Worm (Caenorhabditis elegans): ENCODE results near the gene ZK892.5.

The ZK892.5 gene

DNA sequence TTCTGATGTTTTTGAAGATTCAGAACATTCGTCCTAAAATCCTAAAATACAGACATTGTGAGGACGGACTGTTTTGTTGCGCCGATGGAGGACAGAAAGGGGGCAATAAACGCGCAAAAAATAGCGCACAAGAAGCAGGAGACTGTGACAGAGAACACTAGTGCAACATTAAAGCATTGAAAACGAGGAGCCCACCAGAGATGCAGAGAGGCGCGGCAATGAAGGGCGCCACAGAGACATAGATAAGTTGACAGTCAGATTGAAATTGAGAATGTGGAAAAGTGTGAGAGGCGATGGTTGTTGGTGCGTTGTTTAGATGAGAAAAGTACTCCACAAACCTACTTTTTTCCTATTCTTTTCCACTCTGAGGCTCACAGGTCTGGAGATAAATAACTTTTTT is 33.0 kb upstream of the ZK892.5 start, which contains the start of gene aakg-5 (continued):
- TF ChIP-seq nhr-43 (tag; optimal IDR thresholded peaks at IDR 0.05; ENCODE audit: poor library complexity, severe bottlenecking), result peak; percentile 48
- no peak for TF ChIP-seq ama-1 (optimal IDR thresholded peaks at IDR 0.05)
- no peak for TF ChIP-seq ceh-9 (tag; optimal IDR thresholded peaks at IDR 0.05)
- peak; percentile 77 for TF ChIP-seq ceh-28 (tag; optimal IDR thresholded peaks at IDR 0.05)
- TF ChIP-seq eor-1 (tag; optimal IDR thresholded peaks at IDR 0.05), result no peak
- TF ChIP-seq nhr-237 (tag; optimal IDR thresholded peaks at IDR 0.05), result no peak
- TF ChIP-seq nhr-12 (tag; optimal IDR thresholded peaks at IDR 0.05), result no peak
- no peak for TF ChIP-seq daf-12 (tag; optimal IDR thresholded peaks at IDR 0.05)
- TF ChIP-seq skn-1 (tag; optimal IDR thresholded peaks at IDR 0.05), result peak; percentile 57

ce11 chrII:9976405-9976804 is 31.6 kb upstream of the ZK892.5 start, which contains the start of gene R53.8:
Gene R53.8 (plus strand): TSS chrII:9976705.
- no peak for TF ChIP-seq snpc-4 (tag; optimal IDR thresholded peaks at IDR 0.05)
- TF ChIP-seq aly-2 (tag; optimal IDR thresholded peaks at IDR 0.05), result no peak
- TF ChIP-seq ama-1 (optimal IDR thresholded peaks at IDR 0.05), result no peak
- TF ChIP-seq nhr-43 (tag; optimal IDR thresholded peaks at IDR 0.05; ENCODE audit: poor library complexity, severe bottlenecking), result no peak
- TF ChIP-seq ztf-4 (tag; optimal IDR thresholded peaks at IDR 0.05), result no peak
- no peak for TF ChIP-seq ztf-11 (tag; optimal IDR thresholded peaks at IDR 0.05)
- TF ChIP-seq hmg-11 (tag; optimal IDR thresholded peaks at IDR 0.05), result no peak
- TF ChIP-seq mdl-1 (tag; optimal IDR thresholded peaks at IDR 0.05), result no peak
- no peak for TF ChIP-seq jun-1 (tag; optimal IDR thresholded peaks at IDR 0.05)
- TF ChIP-seq ceh-82 (tag; optimal IDR thresholded peaks at IDR 0.05), result no peak

DNA sequence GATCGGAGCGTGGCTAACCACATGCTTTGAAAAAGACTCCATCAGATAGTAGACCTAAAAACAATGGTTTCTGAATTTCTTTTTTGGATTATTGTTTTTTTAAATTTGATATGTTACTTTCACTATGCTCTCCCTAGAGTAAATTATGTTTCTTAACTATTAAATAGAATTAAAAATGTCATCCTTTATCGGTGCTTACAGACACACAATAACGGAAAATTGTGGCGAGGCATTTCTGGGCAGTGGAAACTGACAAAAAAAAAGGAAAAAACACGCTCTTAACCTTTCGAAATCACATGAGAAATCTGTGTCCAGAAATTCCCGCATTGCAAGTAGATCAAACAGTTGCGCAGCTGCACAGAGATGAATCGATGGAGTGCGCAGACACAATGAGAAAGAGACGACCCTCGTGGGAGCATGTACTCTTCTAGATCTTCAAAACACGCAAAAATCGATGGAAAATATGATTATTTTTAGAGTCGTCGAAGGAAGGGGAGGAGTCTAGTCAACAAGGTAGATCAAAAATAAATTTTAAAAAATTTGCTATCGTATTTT is 27.9 kb upstream of the ZK892.5 start, which contains the start of gene ZK892.6:
ZK892.6 (minus strand) TSS at position 51 of the 555 bp plus-strand sequence.
- TF ChIP-seq nhr-12 (tag; optimal IDR thresholded peaks at IDR 0.05) (no peak), nhr-237 (tag; optimal IDR thresholded peaks at IDR 0.05) (no peak), unc-62 (GFP tag; optimal IDR thresholded peaks at IDR 0.05) (no peak), R02D3.7 (tag; optimal IDR thresholded peaks at IDR 0.05) (no peak), snpc-4 (tag; optimal IDR thresholded peaks at IDR 0.05) (no peak), nhr-25 (tag; optimal IDR thresholded peaks at IDR 0.05) (no peak), mml-1 (tag; optimal IDR thresholded peaks at IDR 0.05) (no peak), ceh-16 (tag; optimal IDR thresholded peaks at IDR 0.05) (no peak), jun-1 (tag; optimal IDR thresholded peaks at IDR 0.05) (no peak), zag-1 (tag; optimal IDR thresholded peaks at IDR 0.05) (no peak), egl-5 (tag; optimal IDR thresholded peaks at IDR 0.05) (no peak), ztf-4 (tag; optimal IDR thresholded peaks at IDR 0.05) (no peak), ztf-11 (tag; optimal IDR thresholded peaks at IDR 0.05) (no peak), mdl-1 (tag; optimal IDR thresholded peaks at IDR 0.05) (no peak), daf-12 (tag; optimal IDR thresholded peaks at IDR 0.05) (no peak)

ce11 chrII:9981760-9982159 is 26.3 kb upstream of the ZK892.5 start, which contains the start of gene sdz-38:
Gene sdz-38 (minus strand): TSS chrII:9981860.
- no peak for TF ChIP-seq jun-1 (tag; optimal IDR thresholded peaks at IDR 0.05)
- TF ChIP-seq unc-39 (tag; optimal IDR thresholded peaks at IDR 0.05), result no peak
- TF ChIP-seq lin-15B (tag; optimal IDR thresholded peaks at IDR 0.05), result no peak
- no peak for TF ChIP-seq nhr-28 (tag; optimal IDR thresholded peaks at IDR 0.05)
- no peak for TF ChIP-seq eor-1 (tag; optimal IDR thresholded peaks at IDR 0.05)
- TF ChIP-seq nhr-76 (tag; optimal IDR thresholded peaks at IDR 0.05), result no peak
- no peak for TF ChIP-seq pqm-1 (tag; optimal IDR thresholded peaks at IDR 0.05)
- TF ChIP-seq nfya-1 (tag; optimal IDR thresholded peaks at IDR 0.05; ENCODE audit: insufficient read depth), result no peak
- no peak for TF ChIP-seq egl-5 (tag; optimal IDR thresholded peaks at IDR 0.05)
- TF ChIP-seq lin-39 (tag; optimal IDR thresholded peaks at IDR 0.05), result no peak
- no peak for TF ChIP-seq nhr-12 (tag; optimal IDR thresholded peaks at IDR 0.05)
- TF ChIP-seq ztf-11 (tag; optimal IDR thresholded peaks at IDR 0.05), result no peak
- no peak for TF ChIP-seq ceh-82 (tag; optimal IDR thresholded peaks at IDR 0.05)
- TF ChIP-seq skn-1 (tag; optimal IDR thresholded peaks at IDR 0.05), result no peak
- TF ChIP-seq lsy-12 (tag; optimal IDR thresholded peaks at IDR 0.05), result no peak
- no peak for TF ChIP-seq snpc-4 (tag; optimal IDR thresholded peaks at IDR 0.05)
- TF ChIP-seq tbx-2 (tag; optimal IDR thresholded peaks at IDR 0.05), result no peak

DNA sequence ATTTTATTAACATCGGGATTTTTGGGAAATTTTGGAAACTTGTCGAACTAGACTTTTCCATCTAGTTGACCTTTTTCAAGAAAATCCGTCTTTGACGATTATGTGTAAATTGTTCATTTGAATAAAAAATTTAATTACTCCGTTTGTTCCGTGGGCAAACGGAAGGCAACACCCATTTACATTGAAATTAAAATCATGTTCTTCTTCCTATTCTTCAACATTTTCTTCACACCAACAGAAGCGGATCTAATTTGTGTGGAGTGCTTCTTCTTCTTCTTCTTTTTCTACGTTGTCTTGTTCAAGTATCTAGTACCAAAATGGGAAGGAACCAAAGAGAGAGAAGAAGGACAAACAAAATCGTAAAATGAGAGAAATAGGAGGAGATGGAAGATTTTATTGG is 25.6 kb upstream of the ZK892.5 start:
- TF ChIP-seq nhr-43 (tag; optimal IDR thresholded peaks at IDR 0.05; ENCODE audit: poor library complexity, severe bottlenecking), result no peak
- TF ChIP-seq jun-1 (tag; optimal IDR thresholded peaks at IDR 0.05), result no peak
- no peak for TF ChIP-seq eor-1 (tag; optimal IDR thresholded peaks at IDR 0.05)
- TF ChIP-seq nhr-23 (tag; optimal IDR thresholded peaks at IDR 0.05), result no peak
- no peak for TF ChIP-seq nfya-1 (tag; optimal IDR thresholded peaks at IDR 0.05; ENCODE audit: insufficient read depth)
- no peak for TF ChIP-seq nhr-76 (tag; optimal IDR thresholded peaks at IDR 0.05)
- no peak for TF ChIP-seq pha-4 (tag; optimal IDR thresholded peaks at IDR 0.05)
- TF ChIP-seq egl-27 (tag; optimal IDR thresholded peaks at IDR 0.05), result no peak
- TF ChIP-seq lsy-12 (tag; optimal IDR thresholded peaks at IDR 0.05), result no peak
- TF ChIP-seq ceh-9 (tag; optimal IDR thresholded peaks at IDR 0.05), result no peak
- TF ChIP-seq snpc-4 (tag; optimal IDR thresholded peaks at IDR 0.05), result no peak
- no peak for TF ChIP-seq ceh-16 (tag; optimal IDR thresholded peaks at IDR 0.05)
- TF ChIP-seq ZK546.5 (tag; optimal IDR thresholded peaks at IDR 0.05), result no peak
- TF ChIP-seq ztf-4 (tag; optimal IDR thresholded peaks at IDR 0.05), result no peak
- TF ChIP-seq ztf-11 (tag; optimal IDR thresholded peaks at IDR 0.05), result no peak
- TF ChIP-seq nhr-237 (tag; optimal IDR thresholded peaks at IDR 0.05), result no peak
- TF ChIP-seq nhr-77 (tag; optimal IDR thresholded peaks at IDR 0.05), result no peak
- TF ChIP-seq fos-1 (tag; optimal IDR thresholded peaks at IDR 0.05), result no peak
- TF ChIP-seq elt-3 (tag; optimal IDR thresholded peaks at IDR 0.05), result no peak
- no peak for TF ChIP-seq nhr-11 (tag; optimal IDR thresholded peaks at IDR 0.05)

Data from whole organism, L3 larva.